Fruit fly (Drosophila melanogaster) whole organism, embryonic: Measurements from ENCODE around the gene Oct-TyrR.

Experiments used
- Abd-B ChIP-seq: fragments of 200-800 bp; sonication (Bioruptor generic); optimal IDR thresholded peaks from 2 replicates; lab custom pipeline; 2018; ENCODE audit warnings: missing biosample characterization, mild to moderate bottlenecking, missing genetic modification characterization, moderate library complexity
- Atf-2 ChIP-seq: fragments of 200-800 bp; sonication (Bioruptor generic); optimal IDR thresholded peaks from 2 replicates; lab custom pipeline; 2016; ENCODE audit warnings: missing biosample characterization, missing genetic modification characterization
- Bdp1 ChIP-seq: fragments of 200-800 bp; sonication (Bioruptor generic); optimal IDR thresholded peaks from 3 replicates; lab custom pipeline; 2016; ENCODE audit warnings: missing biosample characterization, missing genetic modification characterization
- CG10979 ChIP-seq: fragments of 200-800 bp; sonication (Bioruptor generic); optimal IDR thresholded peaks from 2 replicates; lab custom pipeline; 2018; ENCODE audit warnings: missing biosample characterization, mild to moderate bottlenecking, missing genetic modification characterization, moderate library complexity
- CG11723 ChIP-seq: fragments of 200-800 bp; sonication (Bioruptor generic); optimal IDR thresholded peaks from 2 replicates; lab custom pipeline; 2017; ENCODE audit warnings: missing biosample characterization, mild to moderate bottlenecking, missing genetic modification characterization
- CG12219 ChIP-seq: fragments of 200-800 bp; sonication (Bioruptor generic); optimal IDR thresholded peaks from 3 replicates; lab custom pipeline; 2018; ENCODE audit warnings: missing biosample characterization, mild to moderate bottlenecking, missing genetic modification characterization
- CG12299 ChIP-seq: fragments of 200-800 bp; sonication (Bioruptor generic); optimal IDR thresholded peaks from 2 replicates; lab custom pipeline; 2018; ENCODE audit warnings: missing biosample characterization, mild to moderate bottlenecking, missing genetic modification characterization
- CG1602 ChIP-seq: fragments of 200-800 bp; sonication (Bioruptor generic); optimal IDR thresholded peaks from 3 replicates; lab custom pipeline; 2016; ENCODE audit warnings: missing biosample characterization, missing genetic modification characterization
- CG16863 ChIP-seq: fragments of 200-800 bp; sonication (Bioruptor generic); optimal IDR thresholded peaks from 3 replicates; lab custom pipeline; 2016; ENCODE audit warnings: missing biosample characterization, missing genetic modification characterization
- CG17361 ChIP-seq: fragments of 200-800 bp; sonication (Bioruptor generic); IDR thresholded peaks from 3 replicates; pipeline ENCODE4 v1.3.6; 2022; ENCODE audit warnings: missing biosample characterization, missing genetic modification characterization
- CG32532 ChIP-seq: fragments of 200-800 bp; sonication (Bioruptor generic); IDR thresholded peaks from 2 replicates; pipeline ENCODE4 v1.3.6; 2022; ENCODE audit warnings: missing biosample characterization, missing genetic modification characterization
- CG4360 ChIP-seq: fragments of 200-800 bp; sonication (Bioruptor generic); IDR thresholded peaks from 2 replicates; pipeline ENCODE4 v1.3.6; 2022; ENCODE audit warnings: missing biosample characterization, missing genetic modification characterization
- CG6791 ChIP-seq: fragments of 200-800 bp; sonication (Bioruptor generic); IDR thresholded peaks from 3 replicates; pipeline ENCODE4 v1.3.6; 2022; ENCODE audit warnings: missing biosample characterization, missing genetic modification characterization; ENCODE audit not compliant: partially characterized antibody
- CG9817 ChIP-seq: fragments of 200-800 bp; sonication (Bioruptor generic); optimal IDR thresholded peaks from 2 replicates; lab custom pipeline; 2018; ENCODE audit warnings: missing biosample characterization, mild to moderate bottlenecking, missing genetic modification characterization, moderate library complexity
- D19A ChIP-seq: fragments of 200-800 bp; optimal IDR thresholded peaks from 3 replicates; lab custom pipeline; 2019; ENCODE audit warnings: missing biosample characterization, mild to moderate bottlenecking, missing genetic modification characterization, moderate library complexity
- E2f1 ChIP-seq: fragments of 200-800 bp; sonication (Bioruptor generic); IDR thresholded peaks from 2 replicates; pipeline ENCODE4 v1.3.6; 2022; ENCODE audit warnings: missing biosample characterization, missing genetic modification characterization
- Eip74EF ChIP-seq, 2 experiments: fragments of 200-800 bp in 1 of 2; fragments of >200 bp in 1 of 2; sonication (Bioruptor generic) in 1 of 2; optimal IDR thresholded peaks; 2 replicates each; lab custom pipeline; 2017 to 2019; ENCODE audit warnings: missing biosample characterization in 2 of 2, missing genetic modification characterization in 2 of 2, mild to moderate bottlenecking in 1 of 2, moderate library complexity in 1 of 2
- Ets65A ChIP-seq: fragments of 200-800 bp; sonication (Bioruptor generic); peaks from one replicate; lab custom pipeline; 2016; ENCODE audit warnings: missing biosample characterization, missing genetic modification characterization
- Fer3 ChIP-seq: fragments of 200-800 bp; sonication (Bioruptor generic); optimal IDR thresholded peaks from 2 replicates; lab custom pipeline; 2018; ENCODE audit warnings: missing biosample characterization, mild to moderate bottlenecking, missing genetic modification characterization, moderate library complexity
- GATAe ChIP-seq: fragments of 200-800 bp; sonication (Bioruptor generic); conservative IDR thresholded peaks from 2 replicates; pipeline ENCODE4 v1.3.6; 2022; ENCODE audit warnings: missing biosample characterization, missing genetic modification characterization
- Gsc ChIP-seq: fragments of 200-800 bp; sonication (Bioruptor generic); IDR thresholded peaks from 2 replicates; pipeline ENCODE4 v1.3.6; 2022; ENCODE audit warnings: missing biosample characterization, missing genetic modification characterization
- Hr51 ChIP-seq, 2 experiments: fragments of 200-800 bp; sonication (Bioruptor generic); optimal IDR thresholded peaks; 2 replicates in 1 of 2; 3 replicates in 1 of 2; lab custom pipeline; 2016 to 2018; ENCODE audit warnings: missing biosample characterization in 2 of 2, missing genetic modification characterization in 2 of 2, mild to moderate bottlenecking in 1 of 2, moderate library complexity in 1 of 2
- Hsf ChIP-seq: fragments of 200-800 bp; sonication (Bioruptor generic); optimal IDR thresholded peaks from 3 replicates; lab custom pipeline; 2016; ENCODE audit warnings: missing biosample characterization, missing genetic modification characterization
- Mrtf ChIP-seq: fragments of 200-800 bp; sonication (Bioruptor generic); IDR thresholded peaks from 3 replicates; pipeline ENCODE4 v1.3.6; 2022; ENCODE audit warnings: missing biosample characterization, missing genetic modification characterization
- PHDP ChIP-seq: fragments of 200-800 bp; sonication (Bioruptor generic); optimal IDR thresholded peaks from 3 replicates; lab custom pipeline; 2018; ENCODE audit warnings: missing biosample characterization, mild to moderate bottlenecking, missing genetic modification characterization, moderate library complexity
- Rx ChIP-seq: fragments of 200-800 bp; sonication (Bioruptor generic); IDR thresholded peaks from 2 replicates; pipeline ENCODE4 v1.3.6; 2022; ENCODE audit warnings: missing biosample characterization, missing genetic modification characterization
- Scr ChIP-seq: fragments of 200-800 bp; sonication (Bioruptor generic); IDR thresholded peaks from 2 replicates; pipeline ENCODE4 v1.3.6; 2022; ENCODE audit warnings: missing biosample characterization, missing genetic modification characterization; ENCODE audit not compliant: partially characterized antibody
- Sry-β ChIP-seq: fragments of 200-800 bp; sonication (Bioruptor generic); optimal IDR thresholded peaks from 2 replicates; lab custom pipeline; 2018; ENCODE audit warnings: missing biosample characterization, mild to moderate bottlenecking, missing genetic modification characterization, moderate library complexity
- Xbp1 ChIP-seq: fragments of 200-800 bp; sonication (Bioruptor generic); optimal IDR thresholded peaks from 3 replicates; lab custom pipeline; 2016; ENCODE audit warnings: missing biosample characterization, mild to moderate bottlenecking, missing genetic modification characterization
- ci ChIP-seq: fragments of 200-800 bp; sonication (Bioruptor generic); IDR thresholded peaks from 3 replicates; pipeline ENCODE4 v1.3.6; 2022; ENCODE audit warnings: missing biosample characterization, missing genetic modification characterization
- corto ChIP-seq: fragments of 200-800 bp; sonication (Bioruptor generic); optimal IDR thresholded peaks from 2 replicates; lab custom pipeline; 2016; ENCODE audit warnings: missing biosample characterization, mild to moderate bottlenecking, missing genetic modification characterization, moderate library complexity
- eyg ChIP-seq: fragments of 200-800 bp; sonication (Bioruptor generic); optimal IDR thresholded peaks from 3 replicates; lab custom pipeline; 2016; ENCODE audit warnings: missing biosample characterization, missing genetic modification characterization
- fu2 ChIP-seq: fragments of 200-800 bp; sonication (Bioruptor generic); optimal IDR thresholded peaks from 2 replicates; lab custom pipeline; 2016; ENCODE audit warnings: missing biosample characterization, missing genetic modification characterization
- grau ChIP-seq: fragments of 200-800 bp; optimal IDR thresholded peaks from 3 replicates; lab custom pipeline; 2019; ENCODE audit warnings: missing biosample characterization, mild to moderate bottlenecking, missing genetic modification characterization, moderate library complexity
- gsb ChIP-seq: fragments of 200-800 bp; sonication (Bioruptor generic); IDR thresholded peaks from 2 replicates; pipeline ENCODE4 v1.3.6; 2022; ENCODE audit warnings: missing biosample characterization, missing genetic modification characterization
- gsb-n ChIP-seq: fragments of 200-800 bp; sonication (Bioruptor generic); optimal IDR thresholded peaks from 3 replicates; lab custom pipeline; 2018; ENCODE audit warnings: missing biosample characterization, mild to moderate bottlenecking, missing genetic modification characterization
- ham ChIP-seq: fragments of 200-800 bp; sonication (Bioruptor generic); IDR thresholded peaks from 2 replicates; pipeline ENCODE4 v1.3.6; 2022; ENCODE audit warnings: missing biosample characterization, missing genetic modification characterization
- kay ChIP-seq: fragments of 200-800 bp; sonication (Bioruptor generic); optimal IDR thresholded peaks from 2 replicates; lab custom pipeline; 2016; ENCODE audit warnings: missing biosample characterization, missing genetic modification characterization
- lola ChIP-seq, 3 experiments: fragments of >200 bp in 2 of 3; fragments of 200-800 bp in 1 of 3; sonication (Bioruptor generic) in 1 of 3; optimal IDR thresholded peaks; 2 replicates each; lab custom pipeline; 2017 to 2019; ENCODE audit warnings: missing biosample characterization in 3 of 3, missing genetic modification characterization in 3 of 3, mild to moderate bottlenecking in 1 of 3, moderate library complexity in 1 of 3
- nerfin-2 ChIP-seq: fragments of 200-800 bp; sonication (Bioruptor generic); IDR thresholded peaks from 2 replicates; pipeline ENCODE4 v1.3.6; 2022; ENCODE audit warnings: missing biosample characterization, missing genetic modification characterization; ENCODE audit not compliant: partially characterized antibody
- otp ChIP-seq: fragments of 200-800 bp; sonication (Bioruptor generic); IDR thresholded peaks from 3 replicates; pipeline ENCODE4, ENCODE4 v1.3.6; 2022; ENCODE audit warnings: missing biosample characterization, missing genetic modification characterization
- pho ChIP-seq: fragments of 200-800 bp; sonication (Bioruptor generic); optimal IDR thresholded peaks from 2 replicates; lab custom pipeline; 2016; ENCODE audit warnings: missing biosample characterization, missing genetic modification characterization
- sens-2 ChIP-seq: fragments of 200-800 bp; sonication (Bioruptor generic); IDR thresholded peaks from 2 replicates; pipeline ENCODE4 v1.3.6; 2022; ENCODE audit warnings: missing biosample characterization, missing genetic modification characterization
- slou ChIP-seq: fragments of 200-800 bp; sonication (Bioruptor generic); optimal IDR thresholded peaks from 3 replicates; lab custom pipeline; 2016; ENCODE audit warnings: missing biosample characterization, missing genetic modification characterization
- toy ChIP-seq: fragments of 200-800 bp; sonication (Bioruptor generic); IDR thresholded peaks from 2 replicates; pipeline ENCODE4 v1.3.6; 2022; ENCODE audit warnings: missing biosample characterization, missing genetic modification characterization
- trem ChIP-seq: fragments of 200-800 bp; optimal IDR thresholded peaks from 3 replicates; lab custom pipeline; 2019; ENCODE audit warnings: missing biosample characterization, mild to moderate bottlenecking, missing genetic modification characterization, moderate library complexity
- twi ChIP-seq: fragments of 200-800 bp; optimal IDR thresholded peaks from 2 replicates; lab custom pipeline; 2019; ENCODE audit warnings: missing biosample characterization, mild to moderate bottlenecking, missing genetic modification characterization, moderate library complexity

Gene Oct-TyrR

dm6 chr3L:22078063-22078462, 43.3 kb downstream of the Oct-TyrR start (continued):
- TF ChIP-seq CG12219 (peak; percentile 43), sens-2 (no peak), corto (GFP tag; lab: Kevin White, UChicago) (no peak), CG12299 (tag; lab: Kevin White, UChicago) (no peak), CG10979 (tag; lab: Kevin White, UChicago) (peak; percentile 67), Eip74EF (GFP tag; optimal IDR thresholded peaks at IDR 0.05; lab: Kevin White, UChicago) (no peak), PHDP (peak; percentile 64), Gsc (no peak), D19A (tag; lab: Kevin White, UChicago) (peak; percentile 39), kay (GFP tag; lab: Kevin White, UChicago) (peak; percentile 0), CG17361 (GFP tag; lab: Robert Waterston, UW) (peak; percentile 40; the same call in 1 of the 3 replicates), gsb (GFP tag; lab: Robert Waterston, UW) (no peak), Bdp1 (GFP tag; lab: Kevin White, UChicago) (no peak), Fer3 (peak; percentile 52), ham (GFP tag; lab: Robert Waterston, UW) (no peak), E2f1 (no peak), twi (tag; lab: Kevin White, UChicago) (peak; percentile 14), CG16863 (peak; percentile 35), fu2 (GFP tag; lab: Kevin White, UChicago) (peak; percentile 36), Sry-β (GFP tag; lab: Kevin White, UChicago) (peak; percentile 34), Scr (peak; percentile 90), Atf-2 (GFP tag; lab: Kevin White, UChicago) (peak; percentile 12), otp (GFP tag; lab: Robert Waterston, UW) (no peak; the same call in 2 of the 3 replicates), Hr51 (GFP tag; optimal IDR thresholded peaks at IDR 0.05; lab: Kevin White, UChicago) (peak; percentile 22 to 48), Hsf (GFP tag; lab: Kevin White, UChicago) (peak; percentile 63), slou (GFP tag; lab: Kevin White, UChicago) (no peak), Rx (GFP tag; lab: Robert Waterston, UW) (no peak)

- TF ChIP-seq ci (GFP tag; lab: Robert Waterston, UW), result no peak
- no peak for TF ChIP-seq Mrtf (GFP tag; lab: Robert Waterston, UW)
- TF ChIP-seq grau (tag; lab: Kevin White, UChicago), result no peak
Measured at dm6 chr3L:22080022-22080421, 45.2 kb downstream of the Oct-TyrR start, which contains the start of gene Sfp79B. Gene Sfp79B (plus strand): TSS chr3L:22080322.

- TF ChIP-seq CG32532 (no peak), Abd-B (GFP tag; lab: Kevin White, UChicago) (no peak), trem (tag; lab: Kevin White, UChicago) (no peak), toy (GFP tag; lab: Robert Waterston, UW) (no peak), Ets65A (GFP tag; lab: Kevin White, UChicago) (peak; percentile 79)
Measured at dm6 chr3L:22082420-22082819, 47.6 kb downstream of the Oct-TyrR start, which contains the start of gene msopa. Gene msopa (plus strand): TSS chr3L:22082720.

dm6 chr3L:22083131-22083648, 48.4 kb downstream of the Oct-TyrR start:
- TF ChIP-seq nerfin-2 (0 out of 2 replicates have a peak, but pooled peaks have one; percentile 41), CG6791 (GFP tag; lab: Robert Waterston, UW) (peak; percentile 51; the same call in 1 of the 3 replicates), lola (GFP tag; optimal IDR thresholded peaks at IDR 0.05; lab: Kevin White, UChicago) (no peak), gsb-n (tag; lab: Kevin White, UChicago) (no peak), D19A (tag; lab: Kevin White, UChicago) (peak; percentile 53), eyg (GFP tag; lab: Kevin White, UChicago) (no peak), CG16863 (no peak), CG1602 (no peak), Ets65A (GFP tag; lab: Kevin White, UChicago) (peak; percentile 56), CG4360 (GFP tag; lab: Robert Waterston, UW) (no peak), CG11723 (GFP tag; lab: Kevin White, UChicago) (no peak), pho (GFP tag; lab: Kevin White, UChicago) (no peak), GATAe (GFP tag; lab: Robert Waterston, UW) (no peak), CG9817 (tag; lab: Kevin White, UChicago) (no peak), Xbp1 (no peak)
